Worm (Caenorhabditis elegans) whole organism, young adult: Measurements from ENCODE around the gene cyn-4.

Source experiments
- B0019.2 ChIP-seq: fragments of 200-800 bp; sonication (Bioruptor generic); conservative IDR thresholded peaks from 2 replicates; pipeline ENCODE4 v1.3.6; 2022; ENCODE audit warnings: missing genetic modification reagents, missing genetic modification characterization, missing compliant biosample characterization
- B0035.1 ChIP-seq: sonication (generic microtip); optimal IDR thresholded peaks from 2 replicates; lab custom pipeline; 2016; ENCODE audit warnings: missing genetic modification characterization, mild to moderate bottlenecking, missing compliant biosample characterization, missing genotype, missing genetic modification reagents
- C06A6.2 ChIP-seq: fragments of 200-800 bp; sonication (Bioruptor generic); conservative IDR thresholded peaks from 2 replicates; pipeline ENCODE4 v1.3.6; 2022; ENCODE audit warnings: missing genetic modification characterization, missing compliant biosample characterization
- C17E4.6 ChIP-seq: fragments of 200-800 bp; sonication (Bioruptor generic); IDR thresholded peaks from 2 replicates; pipeline ENCODE4 v1.3.6; 2022; ENCODE audit warnings: missing genetic modification reagents, missing genetic modification characterization, missing compliant biosample characterization
- F33H1.4 ChIP-seq: fragments of 200-800 bp; sonication (Bioruptor generic); IDR thresholded peaks from 2 replicates; pipeline ENCODE4 v1.3.6; 2022; ENCODE audit warnings: missing genetic modification reagents, missing genetic modification characterization, missing compliant biosample characterization
- F49E8.2 ChIP-seq: sonication (generic microtip); optimal IDR thresholded peaks from 3 replicates; lab custom pipeline; 2017; ENCODE audit warnings: missing genetic modification characterization, mild to moderate bottlenecking, missing compliant biosample characterization, antibody characterized with exemption, moderate library complexity; ENCODE audit not compliant: insufficient read depth
- F57A8.1 ChIP-seq: fragments of 200-800 bp; sonication (Bioruptor generic); optimal IDR thresholded peaks from 2 replicates; lab custom pipeline; 2018; ENCODE audit warnings: mild to moderate bottlenecking, missing genetic modification characterization, moderate library complexity, missing compliant biosample characterization
- F57C9.4 ChIP-seq: sonication (generic microtip); optimal IDR thresholded peaks from 2 replicates; lab custom pipeline; 2017; ENCODE audit warnings: mild to moderate bottlenecking, missing genetic modification characterization, missing compliant biosample characterization
- Y53F4B.3 ChIP-seq: fragments of 200-800 bp; sonication (Bioruptor generic); IDR thresholded peaks from 2 replicates; pipeline ENCODE4 v1.3.6; 2022; ENCODE audit warnings: missing genetic modification reagents, missing genetic modification characterization, missing compliant biosample characterization
- Y79H2A.3 ChIP-seq: fragments of 200-800 bp; sonication (Bioruptor generic); conservative IDR thresholded peaks from 2 replicates; pipeline ENCODE4 v1.3.6; 2022; ENCODE audit warnings: missing genetic modification reagents, missing genetic modification characterization, missing compliant biosample characterization
- attf-3 ChIP-seq: fragments of 200-800 bp; sonication (Bioruptor generic); conservative IDR thresholded peaks from 2 replicates; pipeline ENCODE4 v1.3.6; 2022; ENCODE audit warnings: missing genetic modification reagents, missing genetic modification characterization, missing compliant biosample characterization
- attf-5 ChIP-seq: fragments of 200-800 bp; sonication (Bioruptor generic); optimal IDR thresholded peaks from 2 replicates; lab custom pipeline; 2018; ENCODE audit warnings: mild to moderate bottlenecking, missing genetic modification characterization, missing compliant biosample characterization
- cebp-1 ChIP-seq, 2 experiments: fragments of 200-800 bp in 1 of 2; sonication (Bioruptor generic) in 1 of 2; sonication (generic microtip) in 1 of 2; IDR thresholded peaks in 1 of 2; optimal IDR thresholded peaks in 1 of 2; 2 replicates each; pipeline versions ENCODE4 v1.3.6 to Lab custom; 2017 to 2022; ENCODE audit warnings: missing compliant biosample characterization in 2 of 2, missing genetic modification characterization in 2 of 2, mild to moderate bottlenecking in 1 of 2, missing genetic modification reagents in 1 of 2, moderate library complexity in 1 of 2
- cebp-2 ChIP-seq: fragments of 200-800 bp; sonication (Bioruptor generic); IDR thresholded peaks from 2 replicates; pipeline ENCODE4 v1.3.6; 2022; ENCODE audit warnings: missing genetic modification characterization, missing compliant biosample characterization
- ceh-27 ChIP-seq: fragments of 200-800 bp; sonication (Bioruptor generic); optimal IDR thresholded peaks from 2 replicates; lab custom pipeline; 2018; ENCODE audit warnings: mild to moderate bottlenecking, missing genetic modification characterization, moderate library complexity, missing compliant biosample characterization
- ceh-91 ChIP-seq: fragments of 200-800 bp; sonication (Bioruptor generic); IDR thresholded peaks from 2 replicates; pipeline ENCODE4 v1.3.6; 2022; ENCODE audit warnings: missing genetic modification reagents, missing genetic modification characterization, missing compliant biosample characterization
- dox-1 ChIP-seq: fragments of 200-800 bp; sonication (Bioruptor generic); IDR thresholded peaks from 2 replicates; pipeline ENCODE4 v1.3.6; 2022; ENCODE audit warnings: missing genetic modification reagents, missing genetic modification characterization, missing compliant biosample characterization
- dpff-1 ChIP-seq: sonication (generic microtip); optimal IDR thresholded peaks from 2 replicates; lab custom pipeline; 2017; ENCODE audit warnings: mild to moderate bottlenecking, missing genetic modification characterization, missing compliant biosample characterization
- dpl-1 ChIP-seq: fragments of 150-350 bp; optimal IDR thresholded peaks from 2 replicates; lab custom pipeline; 2014; ENCODE audit warnings: missing biosample characterization, missing genetic modification reagents, missing genetic modification characterization
- egl-18 ChIP-seq: fragments of 200-800 bp; sonication (Bioruptor generic); IDR thresholded peaks from 2 replicates; pipeline ENCODE4 v1.3.6; 2022; ENCODE audit warnings: missing genetic modification reagents, missing genetic modification characterization, missing compliant biosample characterization
- ekl-4 ChIP-seq: fragments of 200-800 bp; sonication (Bioruptor generic); IDR thresholded peaks from 2 replicates; pipeline ENCODE4 v1.3.6; 2022; ENCODE audit warnings: missing genetic modification reagents, missing genetic modification characterization, missing compliant biosample characterization
- ets-4 ChIP-seq: fragments of 200-800 bp; sonication (Bioruptor generic); optimal IDR thresholded peaks from 2 replicates; lab custom pipeline; 2018; ENCODE audit warnings: mild to moderate bottlenecking, missing genetic modification characterization, missing compliant biosample characterization
- hmg-20 ChIP-seq: fragments of 200-800 bp; sonication (Bioruptor generic); IDR thresholded peaks from 2 replicates; pipeline ENCODE4 v1.3.6; 2022; ENCODE audit warnings: missing genetic modification reagents, missing genetic modification characterization, missing compliant biosample characterization
- hrde-1 ChIP-seq: sonication (generic microtip); optimal IDR thresholded peaks from 2 replicates; lab custom pipeline; 2016; ENCODE audit warnings: missing genetic modification characterization, mild to moderate bottlenecking, missing compliant biosample characterization, moderate library complexity, missing genotype, missing genetic modification reagents, borderline replicate concordance
- let-526 ChIP-seq: fragments of 200-800 bp; sonication (Bioruptor generic); IDR thresholded peaks from 2 replicates; pipeline ENCODE4 v1.3.6; 2022; ENCODE audit warnings: missing genetic modification reagents, missing genetic modification characterization, missing compliant biosample characterization
- lin-26 ChIP-seq: fragments of 200-800 bp; sonication (Bioruptor generic); IDR thresholded peaks from 2 replicates; pipeline ENCODE4 v1.3.6; 2022; ENCODE audit warnings: missing genetic modification reagents, missing genetic modification characterization, missing compliant biosample characterization
- lin-35 ChIP-seq, 3 experiments: fragments of 150-350 bp in 2 of 3; sonication (generic microtip) in 1 of 3; optimal IDR thresholded peaks; 2 replicates each; lab custom pipeline; 2014 to 2018; ENCODE audit warnings: missing biosample characterization in 3 of 3, missing genetic modification characterization in 3 of 3, missing genetic modification reagents in 3 of 3
- lin-54 ChIP-seq: fragments of 200-800 bp; sonication (Bioruptor generic); optimal IDR thresholded peaks from 2 replicates; lab custom pipeline; 2018; ENCODE audit warnings: mild to moderate bottlenecking, missing genetic modification characterization, missing compliant biosample characterization
- lsl-1 ChIP-seq: fragments of 200-800 bp; sonication (Bioruptor generic); optimal IDR thresholded peaks from 2 replicates; lab custom pipeline; 2018; ENCODE audit warnings: mild to moderate bottlenecking, missing genetic modification characterization, moderate library complexity, missing compliant biosample characterization
- madf-10 ChIP-seq: sonication (generic microtip); optimal IDR thresholded peaks from 2 replicates; lab custom pipeline; 2016; ENCODE audit warnings: mild to moderate bottlenecking, missing genetic modification characterization, missing compliant biosample characterization
- madf-3 ChIP-seq: fragments of 200-800 bp; sonication (Bioruptor generic); IDR thresholded peaks from 2 replicates; pipeline ENCODE4 v1.3.6; 2022; ENCODE audit warnings: missing genetic modification reagents, missing genetic modification characterization, missing compliant biosample characterization
- madf-8 ChIP-seq: fragments of 200-800 bp; sonication (Bioruptor generic); conservative IDR thresholded peaks from 2 replicates; pipeline ENCODE4 v1.3.6; 2022; ENCODE audit warnings: missing genetic modification reagents, missing genetic modification characterization, missing compliant biosample characterization
- nfyb-1 ChIP-seq: fragments of 200-800 bp; sonication (Bioruptor generic); IDR thresholded peaks from 2 replicates; pipeline ENCODE4 v1.3.6; 2022; ENCODE audit warnings: missing genetic modification reagents, missing genetic modification characterization, missing compliant biosample characterization
- nhr-120 ChIP-seq: fragments of 200-800 bp; sonication (Bioruptor generic); IDR thresholded peaks from 2 replicates; pipeline ENCODE4 v1.3.6; 2022; ENCODE audit warnings: missing genetic modification characterization, missing compliant biosample characterization
- pbrm-1 ChIP-seq: fragments of 200-800 bp; sonication (Bioruptor generic); IDR thresholded peaks from 2 replicates; pipeline ENCODE4 v1.3.6; 2022; ENCODE audit warnings: missing genetic modification reagents, missing genetic modification characterization, missing compliant biosample characterization
- rcor-1 ChIP-seq: fragments of 200-800 bp; sonication (Bioruptor generic); IDR thresholded peaks from 2 replicates; pipeline ENCODE4 v1.3.6; 2022; ENCODE audit warnings: missing genetic modification reagents, missing genetic modification characterization, missing compliant biosample characterization
- rec-8 ChIP-seq, 2 experiments: sonication (generic microtip); optimal IDR thresholded peaks; 2 replicates each; lab custom pipeline; 2016; ENCODE audit warnings: mild to moderate bottlenecking in 2 of 2, missing genetic modification characterization in 2 of 2, missing genetic modification reagents in 2 of 2, missing genotype in 2 of 2, missing biosample characterization in 1 of 2, missing compliant biosample characterization in 1 of 2, moderate library complexity in 1 of 2
- repo-1 ChIP-seq: sonication (generic microtip); optimal IDR thresholded peaks from 2 replicates; lab custom pipeline; 2017; ENCODE audit warnings: mild to moderate bottlenecking, missing genetic modification characterization, missing compliant biosample characterization
- sea-2 ChIP-seq: fragments of 200-800 bp; sonication (Bioruptor generic); IDR thresholded peaks from 2 replicates; pipeline ENCODE4 v1.3.6; 2022; ENCODE audit warnings: missing genetic modification characterization, missing compliant biosample characterization
- snpc-1.3 ChIP-seq: sonication (generic microtip); optimal IDR thresholded peaks from 2 replicates; lab custom pipeline; 2017; ENCODE audit warnings: missing genetic modification characterization, mild to moderate bottlenecking, missing compliant biosample characterization, antibody characterized with exemption, moderate library complexity, missing genotype, missing genetic modification reagents; ENCODE audit not compliant: insufficient read depth
- snpc-4 ChIP-seq, 5 experiments: fragments of 150-350 bp in 1 of 5; sonication (generic microtip) in 4 of 5; optimal IDR thresholded peaks; 2 replicates each; lab custom pipeline; 2014 to 2018; ENCODE audit warnings: missing genetic modification characterization in 5 of 5, missing biosample characterization in 3 of 5, antibody characterized with exemption in 2 of 5, mild to moderate bottlenecking in 2 of 5, missing compliant biosample characterization in 2 of 5, missing genotype in 2 of 5, moderate library complexity in 2 of 5, missing genetic modification reagents in 1 of 5
- somi-1 ChIP-seq: fragments of 200-800 bp; sonication (Bioruptor generic); optimal IDR thresholded peaks from 2 replicates; lab custom pipeline; 2018; ENCODE audit warnings: mild to moderate bottlenecking, missing genetic modification characterization, missing compliant biosample characterization
- tbp1 ChIP-seq: fragments of 200-800 bp; sonication (Bioruptor generic); optimal IDR thresholded peaks from 2 replicates; lab custom pipeline; 2018; ENCODE audit warnings: mild to moderate bottlenecking, missing genetic modification characterization, missing compliant biosample characterization
- tbx-9 ChIP-seq: sonication (generic microtip); optimal IDR thresholded peaks from 2 replicates; lab custom pipeline; 2016; ENCODE audit warnings: borderline replicate concordance, missing genetic modification characterization, inconsistent platforms, missing compliant biosample characterization
- unc-62 ChIP-seq: fragments of 150-350 bp; optimal IDR thresholded peaks from 2 replicates; lab custom pipeline; 2014; ENCODE audit warnings: missing biosample characterization, missing genetic modification reagents, missing genetic modification characterization
- zim-3 ChIP-seq: sonication (generic microtip); optimal IDR thresholded peaks from 2 replicates; lab custom pipeline; 2017; ENCODE audit warnings: mild to moderate bottlenecking, missing genetic modification characterization, moderate library complexity, missing compliant biosample characterization
- ztf-3 ChIP-seq: fragments of 200-800 bp; sonication (Bioruptor generic); optimal IDR thresholded peaks from 2 replicates; lab custom pipeline; 2018; ENCODE audit warnings: mild to moderate bottlenecking, missing genetic modification characterization, missing compliant biosample characterization

cyn-4 gene

DNA sequence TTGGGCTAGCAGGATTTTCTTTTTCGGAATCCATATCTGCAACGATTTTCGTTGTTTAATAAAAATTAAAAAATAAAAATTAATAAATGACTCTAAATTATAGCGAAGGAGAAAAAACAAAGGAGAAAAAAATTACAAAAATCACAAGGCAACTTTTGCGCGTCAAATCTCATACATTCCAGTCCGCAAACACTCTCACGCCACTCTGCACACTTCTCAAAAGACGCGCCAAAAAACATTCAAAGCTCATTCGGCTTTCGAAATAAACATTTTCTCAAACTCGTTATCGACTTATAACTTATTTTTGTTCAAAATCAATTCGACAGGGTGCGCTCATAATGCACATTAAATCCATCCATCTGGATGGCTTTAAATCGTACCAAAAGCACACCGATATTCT lies 48.4 kb downstream of the cyn-4 start, which contains the start of the genes R06F6.12 and mix-1 (continued):
- no peak for TF ChIP-seq Y79H2A.3 (GFP tag; lab: Robert Waterston, UW)
- peak; percentile 59 for TF ChIP-seq F33H1.4 (GFP tag; lab: Robert Waterston, UW)
- TF ChIP-seq zim-3, result no peak
- no peak for TF ChIP-seq nhr-120 (GFP tag; lab: Robert Waterston, UW)
- TF ChIP-seq madf-8 (GFP tag; lab: Robert Waterston, UW), result peak; percentile 46
- no peak for TF ChIP-seq let-526 (GFP tag; lab: Robert Waterston, UW)
- TF ChIP-seq pbrm-1, result 0 out of 2 replicates have a peak, but pooled peaks have one; percentile 44
- peak; percentile 10 for TF ChIP-seq snpc-1.3
- TF ChIP-seq dox-1 (GFP tag; lab: Robert Waterston, UW), result peak; percentile 22; the same call in 1 of the 2 replicates
- no peak for TF ChIP-seq ceh-27 (GFP tag; lab: Kevin White, UChicago)
- no peak for TF ChIP-seq ekl-4 (GFP tag; lab: Robert Waterston, UW)
- TF ChIP-seq C06A6.2, result no peak
- TF ChIP-seq C17E4.6 (GFP tag; lab: Robert Waterston, UW), result no peak
- TF ChIP-seq attf-5 (GFP tag; lab: Kevin White, UChicago), result peak; percentile 58
- TF ChIP-seq lin-54 (GFP tag; lab: Kevin White, UChicago), result peak; percentile 66
- peak; percentile 81 for TF ChIP-seq dpl-1 (GFP tag; lab: Kevin White, UChicago)
- TF ChIP-seq unc-62 (GFP tag; lab: Kevin White, UChicago), result no peak
- peak; percentile 33; the same call in 1 of the 2 replicates for TF ChIP-seq attf-3 (GFP tag; lab: Robert Waterston, UW)
- no peak for TF ChIP-seq dpff-1 (tag; lab: Kevin White, UChicago)
- no peak for TF ChIP-seq nfyb-1 (GFP tag; lab: Robert Waterston, UW)
- TF ChIP-seq B0019.2 (GFP tag; lab: Robert Waterston, UW), result no peak
- no peak for TF ChIP-seq ets-4 (GFP tag; lab: Kevin White, UChicago)
- no peak for TF ChIP-seq ztf-3
- TF ChIP-seq madf-10 (tag; lab: Kevin White, UChicago), result no peak
- TF ChIP-seq F57C9.4 (tag; lab: Kevin White, UChicago), result no peak
- TF ChIP-seq tbp1 (GFP tag; lab: Kevin White, UChicago), result no peak
- peak in 1 of 3 experiments; percentile 81 for TF ChIP-seq lin-35 (GFP tag; optimal IDR thresholded peaks at IDR 0.05; lab: Kevin White, UChicago)
- TF ChIP-seq lsl-1, result peak; percentile 62
- TF ChIP-seq rcor-1 (GFP tag; lab: Robert Waterston, UW), result no peak
- TF ChIP-seq egl-18 (GFP tag; lab: Robert Waterston, UW), result no peak
- TF ChIP-seq cebp-2 (GFP tag; lab: Robert Waterston, UW), result no peak
- peak in 1 of 2 experiments; percentile 12 for TF ChIP-seq rec-8 (tag; optimal IDR thresholded peaks at IDR 0.05; lab: Kevin White, UChicago)
- TF ChIP-seq Y53F4B.3, result no peak
- TF ChIP-seq tbx-9 (tag; lab: Kevin White, UChicago), result no peak
- TF ChIP-seq somi-1 (GFP tag; lab: Kevin White, UChicago), result no peak
- no peak for TF ChIP-seq cebp-1 (GFP tag; IDR thresholded peaks at IDR 0.05; lab: Robert Waterston, UW)
- peak; percentile 68 for TF ChIP-seq cebp-1 (tag; optimal IDR thresholded peaks at IDR 0.05; lab: Kevin White, UChicago)
- TF ChIP-seq madf-3 (GFP tag; lab: Robert Waterston, UW), result no peak
- TF ChIP-seq repo-1 (tag; lab: Kevin White, UChicago), result no peak
- TF ChIP-seq sea-2 (GFP tag; lab: Robert Waterston, UW), result no peak
- no peak for TF ChIP-seq snpc-4 (GFP tag; optimal IDR thresholded peaks at IDR 0.05; lab: Kevin White, UChicago)
- TF ChIP-seq snpc-4 (tag; optimal IDR thresholded peaks at IDR 0.05; lab: Kevin White, UChicago), result peak in 3 of 4 experiments; percentile 3 to 22 (median 16)
- TF ChIP-seq hrde-1 (tag; lab: Kevin White, UChicago), result no peak
- TF ChIP-seq F57A8.1 (GFP tag; lab: Kevin White, UChicago), result no peak
- 0 out of 2 replicates have a peak, but pooled peaks have one; percentile 9 for TF ChIP-seq ceh-91 (GFP tag; lab: Robert Waterston, UW)
- no peak for TF ChIP-seq lin-26 (GFP tag; lab: Robert Waterston, UW)
- TF ChIP-seq B0035.1 (tag; lab: Kevin White, UChicago), result no peak
- no peak for TF ChIP-seq F49E8.2 (tag; lab: Kevin White, UChicago)
- TF ChIP-seq hmg-20 (GFP tag; lab: Robert Waterston, UW), result no peak
